Worm (Caenorhabditis elegans) whole organism, L4 larva: ENCODE data around the gene clec-168.

Experiments
- R02D3.7 ChIP-seq: fragments of 150-350 bp; sonication (generic microtip); optimal IDR thresholded peaks from 3 replicates; lab custom pipeline; 2014; ENCODE audit warnings: missing biosample characterization, missing genetic modification characterization
- T20F7.1 ChIP-seq: fragments of 200-800 bp; sonication (Bioruptor generic); optimal IDR thresholded peaks from 2 replicates; lab custom pipeline; 2018; ENCODE audit warnings: mild to moderate bottlenecking, missing genetic modification characterization, missing compliant biosample characterization
- Y5F2A.4 ChIP-seq: fragments of 200-800 bp; sonication (Bioruptor generic); optimal IDR thresholded peaks from 2 replicates; lab custom pipeline; 2018; ENCODE audit warnings: mild to moderate bottlenecking, missing genetic modification characterization, missing compliant biosample characterization
- Y75B8A.6 ChIP-seq: fragments of 200-800 bp; sonication (Bioruptor generic); IDR thresholded peaks from 2 replicates; pipeline ENCODE4 v1.3.6; 2022; ENCODE audit warnings: missing genetic modification reagents, missing genetic modification characterization, missing compliant biosample characterization
- aha-1 ChIP-seq: fragments of 150-350 bp; peaks from one replicate; lab custom pipeline; 2014; ENCODE audit warnings: missing biosample characterization, missing genetic modification characterization
- arid-1 ChIP-seq: fragments of 200-800 bp; sonication (Bioruptor generic); conservative IDR thresholded peaks from 2 replicates; pipeline ENCODE4 v1.3.6; 2022; ENCODE audit warnings: missing genetic modification reagents, missing genetic modification characterization, missing compliant biosample characterization
- ceh-28 ChIP-seq: fragments of 150-350 bp; optimal IDR thresholded peaks from 2 replicates; lab custom pipeline; 2014; ENCODE audit warnings: missing biosample characterization, missing genetic modification reagents, missing genetic modification characterization
- ceh-82 ChIP-seq: sonication (generic microtip); optimal IDR thresholded peaks from 2 replicates; lab custom pipeline; 2017; ENCODE audit warnings: missing biosample characterization, missing genetic modification characterization
- ces-1 ChIP-seq: fragments of 150-350 bp; sonication (generic microtip); optimal IDR thresholded peaks from 4 replicates; lab custom pipeline; 2014; ENCODE audit warnings: missing biosample characterization, missing genetic modification reagents, missing genetic modification characterization
- daf-16 ChIP-seq, 3 experiments: sonication (generic microtip); optimal IDR thresholded peaks; 2 replicates each; lab custom pipeline; 2016 to 2017; ENCODE audit warnings: missing genetic modification characterization in 3 of 3, missing genetic modification reagents in 3 of 3, mild to moderate bottlenecking in 2 of 3, missing compliant biosample characterization in 2 of 3, missing biosample characterization in 1 of 3, moderate library complexity in 1 of 3
- dpl-1 ChIP-seq: fragments of 150-350 bp; optimal IDR thresholded peaks from 2 replicates; lab custom pipeline; 2014; ENCODE audit warnings: missing biosample characterization, missing genetic modification reagents, missing genetic modification characterization
- egl-27 ChIP-seq: sonication (generic microtip); optimal IDR thresholded peaks from 3 replicates; lab custom pipeline; 2017; ENCODE audit warnings: missing biosample characterization, missing genetic modification reagents, missing genetic modification characterization
- egl-43 ChIP-seq: fragments of 200-800 bp; sonication (Bioruptor generic); IDR thresholded peaks from 2 replicates; pipeline ENCODE4 v1.3.6; 2022; ENCODE audit warnings: missing genetic modification reagents, missing genetic modification characterization, missing compliant biosample characterization
- fkh-10 ChIP-seq: fragments of 150-350 bp; optimal IDR thresholded peaks from 2 replicates; lab custom pipeline; 2014; ENCODE audit warnings: missing biosample characterization, missing genetic modification reagents, missing genetic modification characterization
- hlh-11 ChIP-seq: fragments of 200-800 bp; sonication (Bioruptor generic); optimal IDR thresholded peaks from 2 replicates; lab custom pipeline; 2018; ENCODE audit warnings: mild to moderate bottlenecking, missing genetic modification characterization, missing compliant biosample characterization
- hlh-30 ChIP-seq: sonication (generic microtip); optimal IDR thresholded peaks from 2 replicates; lab custom pipeline; 2017; ENCODE audit warnings: antibody characterized with exemption, mild to moderate bottlenecking, missing genetic modification characterization, missing compliant biosample characterization; ENCODE audit not compliant: insufficient read depth
- hmg-1.1 ChIP-seq: fragments of 200-800 bp; sonication (Bioruptor generic); IDR thresholded peaks from 2 replicates; pipeline ENCODE4 v1.3.6; 2022; ENCODE audit warnings: missing genetic modification reagents, missing genetic modification characterization, missing compliant biosample characterization
- lin-39 ChIP-seq: fragments of 150-350 bp; optimal IDR thresholded peaks from 2 replicates; lab custom pipeline; 2014; ENCODE audit warnings: missing biosample characterization, missing genetic modification reagents, missing genetic modification characterization
- lir-3 ChIP-seq: sonication (generic microtip); optimal IDR thresholded peaks from 2 replicates; lab custom pipeline; 2016; ENCODE audit warnings: mild to moderate bottlenecking, missing genetic modification characterization, missing compliant biosample characterization
- madf-5 ChIP-seq, 2 experiments: fragments of 200-800 bp; sonication (Bioruptor generic); IDR thresholded peaks; 2 replicates each; pipeline ENCODE4 v1.3.6; 2022; ENCODE audit warnings: missing compliant biosample characterization in 2 of 2, missing genetic modification characterization in 2 of 2
- mdl-1 ChIP-seq, 2 experiments: fragments of 150-350 bp in 1 of 2; sonication (generic microtip) in 1 of 2; optimal IDR thresholded peaks; 2 replicates each; lab custom pipeline; 2014 to 2017; ENCODE audit warnings: missing biosample characterization in 2 of 2, missing genetic modification characterization in 2 of 2
- mep-1 ChIP-seq: fragments of 150-350 bp; sonication (generic microtip); optimal IDR thresholded peaks from 3 replicates; lab custom pipeline; 2014; ENCODE audit warnings: missing biosample characterization, missing genetic modification characterization
- mes-2 ChIP-seq: sonication (generic microtip); optimal IDR thresholded peaks from 2 replicates; lab custom pipeline; 2016; ENCODE audit warnings: missing genotype, mild to moderate bottlenecking, missing genetic modification characterization, missing compliant biosample characterization; ENCODE audit not compliant: poor library complexity, severe bottlenecking
- mxl-3 ChIP-seq: fragments of 200-800 bp; sonication (Bioruptor generic); optimal IDR thresholded peaks from 2 replicates; lab custom pipeline; 2018; ENCODE audit warnings: mild to moderate bottlenecking, missing genetic modification characterization, missing compliant biosample characterization
- nhr-111 ChIP-seq: fragments of 200-800 bp; sonication (Bioruptor generic); optimal IDR thresholded peaks from 2 replicates; lab custom pipeline; 2018; ENCODE audit warnings: mild to moderate bottlenecking, missing genetic modification characterization, missing compliant biosample characterization
- nhr-25 ChIP-seq: sonication (generic microtip); optimal IDR thresholded peaks from 2 replicates; lab custom pipeline; 2017; ENCODE audit warnings: missing genetic modification characterization, mild to moderate bottlenecking, missing compliant biosample characterization, antibody characterized with exemption, moderate library complexity, borderline replicate concordance; ENCODE audit not compliant: insufficient read depth
- nhr-6 ChIP-seq: fragments of 150-350 bp; optimal IDR thresholded peaks from 2 replicates; lab custom pipeline; 2014; ENCODE audit warnings: missing biosample characterization, missing genetic modification characterization
- nhr-76 ChIP-seq: fragments of 150-350 bp; optimal IDR thresholded peaks from 2 replicates; lab custom pipeline; 2014; ENCODE audit warnings: missing biosample characterization, missing genetic modification characterization
- pha-4 ChIP-seq, 2 experiments: fragments of 150-350 bp in 1 of 2; fragments of 200-800 bp in 1 of 2; sonication (Bioruptor generic) in 1 of 2; IDR thresholded peaks in 1 of 2; optimal IDR thresholded peaks in 1 of 2; 2 replicates each; pipeline versions ENCODE4 v1.3.6 to Lab custom; 2014 to 2022; ENCODE audit warnings: missing genetic modification characterization in 2 of 2, missing genetic modification reagents in 2 of 2, missing biosample characterization in 1 of 2, missing compliant biosample characterization in 1 of 2
- php-3 ChIP-seq: fragments of 200-800 bp; sonication (Bioruptor generic); IDR thresholded peaks from 2 replicates; pipeline ENCODE4 v1.3.6; 2022; ENCODE audit warnings: missing genetic modification reagents, missing genetic modification characterization, missing compliant biosample characterization
- saeg-2 ChIP-seq: fragments of 200-800 bp; sonication (Bioruptor generic); IDR thresholded peaks from 2 replicates; pipeline ENCODE4 v1.3.6; 2022; ENCODE audit warnings: missing genetic modification reagents, missing genetic modification characterization, missing compliant biosample characterization
- set-16 ChIP-seq: fragments of 200-800 bp; sonication (Bioruptor generic); IDR thresholded peaks from 2 replicates; pipeline ENCODE4 v1.3.6; 2022; ENCODE audit warnings: missing genetic modification reagents, missing genetic modification characterization, missing compliant biosample characterization
- snpc-1.2 ChIP-seq: fragments of 200-800 bp; sonication (Bioruptor generic); IDR thresholded peaks from 2 replicates; pipeline ENCODE4 v1.3.6; 2022; ENCODE audit warnings: missing genetic modification reagents, missing genetic modification characterization, missing compliant biosample characterization
- tag-97 ChIP-seq: fragments of 200-800 bp; sonication (Bioruptor generic); IDR thresholded peaks from 2 replicates; pipeline ENCODE4 v1.3.6; 2022; ENCODE audit warnings: missing genetic modification characterization, missing compliant biosample characterization
- tra-1 ChIP-seq: fragments of 200-800 bp; sonication (Bioruptor generic); IDR thresholded peaks from 2 replicates; pipeline ENCODE4 v1.3.6; 2022; ENCODE audit warnings: missing genetic modification reagents, missing genetic modification characterization, missing compliant biosample characterization
- unc-62 ChIP-seq, 3 experiments: fragments of 150-350 bp in 1 of 3; sonication (generic microtip); optimal IDR thresholded peaks in 2 of 3; peaks in 1 of 3; 1 replicate in 1 of 3; 2 replicates in 2 of 3; lab custom pipeline; 2014 to 2017; ENCODE audit warnings: missing biosample characterization in 3 of 3, missing genetic modification characterization in 3 of 3, missing genetic modification reagents in 3 of 3, missing genotype in 1 of 3
- ztf-11 ChIP-seq: fragments of 150-350 bp; optimal IDR thresholded peaks from 2 replicates; lab custom pipeline; 2014; ENCODE audit warnings: missing biosample characterization, missing genetic modification characterization

The clec-168 gene

ce11 chrIV:1231589-1231988 is 25.2 kb upstream of the clec-168 start, which contains the start of gene W09G12.6:
Gene W09G12.6, plus strand, starts transcription at chrIV:1231889.
- TF ChIP-seq php-3 (GFP tag; lab: Robert Waterston, UW) (no peak), tag-97 (no peak), lin-39 (tag; lab: Kevin White, UChicago) (no peak), R02D3.7 (tag; lab: Kevin White, UChicago) (no peak), madf-5 (GFP tag; IDR thresholded peaks at IDR 0.05; lab: Robert Waterston, UW) (no peak), ceh-82 (tag; lab: Kevin White, UChicago) (no peak), tra-1 (GFP tag; lab: Robert Waterston, UW) (no peak), egl-27 (tag; lab: Kevin White, UChicago) (no peak), ztf-11 (tag; lab: Kevin White, UChicago) (no peak), hlh-11 (tag; lab: Kevin White, UChicago) (no peak), lir-3 (no peak), nhr-76 (tag; lab: Kevin White, UChicago) (no peak), Y5F2A.4 (GFP tag; lab: Kevin White, UChicago) (no peak), fkh-10 (GFP tag; lab: Kevin White, UChicago) (no peak)

ce11 chrIV:1232419-1233145 is 24.2 kb upstream of the clec-168 start:
- no peak for TF ChIP-seq arid-1 (GFP tag; lab: Robert Waterston, UW)
- TF ChIP-seq egl-43 (GFP tag; lab: Robert Waterston, UW) = peak; percentile 63
- TF ChIP-seq pha-4 (GFP tag; IDR thresholded peaks at IDR 0.05; lab: Robert Waterston, UW) = peak; percentile 69; the same call in 1 of the 2 replicates
- TF ChIP-seq pha-4 (tag; optimal IDR thresholded peaks at IDR 0.05; lab: Kevin White, UChicago) = no peak
- no peak for TF ChIP-seq nhr-25 (tag; lab: Kevin White, UChicago)
- peak; percentile 99 for TF ChIP-seq set-16
- TF ChIP-seq madf-5 (GFP tag; IDR thresholded peaks at IDR 0.05; lab: Robert Waterston, UW) = 0 out of 4 replicates have a peak, but pooled peaks of 1 of the 2 experiments have one; percentile 35
- TF ChIP-seq snpc-1.2 (GFP tag; lab: Robert Waterston, UW) = 0 out of 2 replicates have a peak, but pooled peaks have one; percentile 40
- peak; percentile 90 for TF ChIP-seq aha-1 (tag; lab: Kevin White, UChicago)
- TF ChIP-seq dpl-1 (GFP tag; lab: Kevin White, UChicago) = no peak

- TF ChIP-seq ceh-28 (tag; lab: Kevin White, UChicago) = peak; percentile 73
- TF ChIP-seq aha-1 (tag; lab: Kevin White, UChicago) = no peak
These were observed 22.0 kb upstream of the clec-168 start for ce11 chrIV:1234780-1235179.

ce11 chrIV:1235785-1236184 is 21.0 kb upstream of the clec-168 start:
- TF ChIP-seq ceh-28 (tag; lab: Kevin White, UChicago) (peak; percentile 77), mdl-1 (tag; optimal IDR thresholded peaks at IDR 0.05; lab: Kevin White, UChicago) (no peak)

- TF ChIP-seq unc-62 (GFP tag; optimal IDR thresholded peaks at IDR 0.05 in 1 of 2; lab: Kevin White, UChicago) = peak in 1 of 2 experiments; percentile 87
- TF ChIP-seq unc-62 (tag; optimal IDR thresholded peaks at IDR 0.05; lab: Kevin White, UChicago) = no peak
- no peak for TF ChIP-seq pha-4 (GFP tag; IDR thresholded peaks at IDR 0.05; lab: Robert Waterston, UW)
- no peak for TF ChIP-seq pha-4 (tag; optimal IDR thresholded peaks at IDR 0.05; lab: Kevin White, UChicago)
- no peak for TF ChIP-seq nhr-111 (GFP tag; lab: Kevin White, UChicago)
- peak; percentile 87 for TF ChIP-seq aha-1 (tag; lab: Kevin White, UChicago)
- TF ChIP-seq, all 104 proteins: peak for 2
These were observed 18.6 kb upstream of the clec-168 start for ce11 chrIV:1238147-1238546.

ce11 chrIV:1239686-1240085 is 17.1 kb upstream of the clec-168 start, which contains the start of gene F38A1.8:
Gene F38A1.8, minus strand, starts transcription at chrIV:1239852.
- TF ChIP-seq nhr-6 (tag; lab: Kevin White, UChicago) (peak; percentile 22), hlh-30 (peak; percentile 80), hmg-1.1 (GFP tag; lab: Robert Waterston, UW) (0 out of 2 replicates have a peak, but pooled peaks have one; percentile 30), saeg-2 (GFP tag; lab: Robert Waterston, UW) (no peak), ces-1 (GFP tag; lab: Kevin White, UChicago) (no peak), mes-2 (tag; lab: Kevin White, UChicago) (peak; percentile 74), mxl-3 (peak; percentile 74), hlh-11 (tag; lab: Kevin White, UChicago) (peak; percentile 42), mep-1 (tag; lab: Kevin White, UChicago) (no peak), daf-16 (GFP tag; optimal IDR thresholded peaks at IDR 0.05; lab: Kevin White, UChicago) (no peak), daf-16 (tag; optimal IDR thresholded peaks at IDR 0.05; lab: Kevin White, UChicago) (peak; percentile 16), T20F7.1 (GFP tag; lab: Kevin White, UChicago) (no peak), mdl-1 (tag; optimal IDR thresholded peaks at IDR 0.05; lab: Kevin White, UChicago) (peak in 1 of 2 experiments; percentile 74), Y75B8A.6 (GFP tag; lab: Robert Waterston, UW) (no peak), dpl-1 (GFP tag; lab: Kevin White, UChicago) (peak; percentile 90)
